Worm (Caenorhabditis elegans) whole organism, late embryonic: ENCODE data around the gene metl-9.

Experiments used
- K09A11.1 ChIP-seq: sonication (generic microtip); optimal IDR thresholded peaks from 2 replicates; lab custom pipeline; 2017; ENCODE audit warnings: antibody characterized with exemption, mild to moderate bottlenecking, missing genetic modification characterization, missing compliant biosample characterization; ENCODE audit not compliant: insufficient read depth
- T23F11.4 ChIP-seq: fragments of 200-800 bp; sonication (Bioruptor generic); optimal IDR thresholded peaks from 2 replicates; lab custom pipeline; 2018; ENCODE audit warnings: mild to moderate bottlenecking, missing genetic modification characterization, missing compliant biosample characterization
- ama-1 ChIP-seq: fragments of 150-350 bp; optimal IDR thresholded peaks from 2 replicates; lab custom pipeline; 2014
- ceh-2 ChIP-seq: sonication (generic microtip); optimal IDR thresholded peaks from 2 replicates; lab custom pipeline; 2016; ENCODE audit warnings: missing genotype, missing genetic modification characterization, missing compliant biosample characterization
- ceh-24 ChIP-seq: sonication (generic microtip); optimal IDR thresholded peaks from 2 replicates; lab custom pipeline; 2016; ENCODE audit warnings: mild to moderate bottlenecking, missing genetic modification characterization, missing compliant biosample characterization
- dmd-4 ChIP-seq: sonication (generic microtip); optimal IDR thresholded peaks from 2 replicates; lab custom pipeline; 2016; ENCODE audit warnings: borderline replicate concordance, missing genetic modification characterization, missing compliant biosample characterization
- dve-1 ChIP-seq: sonication (generic microtip); optimal IDR thresholded peaks from 2 replicates; lab custom pipeline; 2017; ENCODE audit warnings: antibody characterized with exemption, mild to moderate bottlenecking, missing genetic modification characterization, missing compliant biosample characterization
- nfya-1 ChIP-seq: sonication (generic microtip); optimal IDR thresholded peaks from 2 replicates; lab custom pipeline; 2017; ENCODE audit warnings: missing genetic modification characterization, mild to moderate bottlenecking, missing compliant biosample characterization, antibody characterized with exemption, moderate library complexity
- nhr-11 ChIP-seq: fragments of 150-350 bp; optimal IDR thresholded peaks from 2 replicates; lab custom pipeline; 2014; ENCODE audit warnings: missing biosample characterization, missing genetic modification characterization

- TF ChIP-seq ceh-24 (tag; lab: Kevin White, UChicago) (no peak), dmd-4 (no peak), K09A11.1 (no peak), dve-1 (no peak), T23F11.4 (no peak), nhr-11 (tag; lab: Kevin White, UChicago) (no peak), ceh-2 (tag; lab: Kevin White, UChicago) (no peak), nfya-1 (tag; lab: Kevin White, UChicago) (no peak), ama-1 (lab: Kevin White, UChicago) (no peak)
Measured at ce11 chrX:5171085-5171484, 7.9 kb downstream of the metl-9 start, which contains the start of gene T03G11.10.
